Worm (Caenorhabditis elegans) whole organism, L3 larva: ENCODE results near the gene txt-8.

ENCODE experiments used
- ama-1 ChIP-seq: fragments of 150-350 bp; optimal IDR thresholded peaks from 2 replicates; lab custom pipeline; 2018
- ceh-82 ChIP-seq: fragments of 150-350 bp; optimal IDR thresholded peaks from 2 replicates; lab custom pipeline; 2014; ENCODE audit warnings: missing biosample characterization, missing genetic modification characterization
- egl-5 ChIP-seq: fragments of 150-350 bp; optimal IDR thresholded peaks from 2 replicates; lab custom pipeline; 2017; ENCODE audit warnings: missing biosample characterization, missing genetic modification reagents, missing genetic modification characterization, inconsistent platforms
- hmg-11 ChIP-seq: sonication (generic microtip); optimal IDR thresholded peaks from 2 replicates; lab custom pipeline; 2016; ENCODE audit warnings: missing genetic modification characterization, missing compliant biosample characterization
- jun-1 ChIP-seq: fragments of 150-350 bp; optimal IDR thresholded peaks from 2 replicates; lab custom pipeline; 2014; ENCODE audit warnings: missing biosample characterization, missing genetic modification reagents, missing genetic modification characterization
- nhr-11 ChIP-seq: fragments of 150-350 bp; optimal IDR thresholded peaks from 2 replicates; lab custom pipeline; 2014; ENCODE audit warnings: missing biosample characterization, missing genetic modification characterization
- nhr-67 ChIP-seq: fragments of 150-350 bp; optimal IDR thresholded peaks from 2 replicates; lab custom pipeline; 2014; ENCODE audit warnings: missing biosample characterization, missing genetic modification characterization
- pha-4 ChIP-seq: fragments of 150-350 bp; optimal IDR thresholded peaks from 2 replicates; lab custom pipeline; 2014; ENCODE audit warnings: missing biosample characterization, missing genetic modification reagents, missing genetic modification characterization
- sea-2 ChIP-seq: fragments of 150-350 bp; sonication (generic microtip); optimal IDR thresholded peaks from 4 replicates; lab custom pipeline; 2014; ENCODE audit warnings: missing biosample characterization, missing genetic modification reagents, missing genetic modification characterization
- zag-1 ChIP-seq: fragments of 150-350 bp; optimal IDR thresholded peaks from 2 replicates; lab custom pipeline; 2014; ENCODE audit warnings: missing biosample characterization, missing genetic modification characterization

DNA sequence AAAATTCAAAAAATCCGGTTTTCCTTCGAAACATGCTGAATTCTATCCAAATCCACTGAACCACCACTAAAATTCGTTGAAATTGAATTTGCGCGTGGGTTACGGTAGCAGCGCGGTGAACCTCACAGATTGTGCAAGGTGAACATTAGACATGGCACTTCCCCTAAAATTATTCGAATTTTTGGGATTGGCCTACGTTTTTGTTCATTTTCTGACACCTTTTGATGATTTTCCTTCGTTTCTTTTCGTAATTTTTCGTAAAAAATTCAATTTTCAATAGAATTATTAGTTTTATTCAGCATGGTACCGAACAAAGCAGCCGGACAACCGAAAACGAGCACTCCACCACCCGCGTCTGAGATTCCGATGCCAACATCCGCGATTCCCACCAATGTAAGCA lies 23.9 kb downstream of the txt-8 start, which contains the start of gene ZK262.8:
- TF ChIP-seq pha-4 (tag; lab: Kevin White, UChicago) = no peak
- TF ChIP-seq jun-1 (tag; lab: Kevin White, UChicago) = no peak
- no peak for TF ChIP-seq zag-1
- TF ChIP-seq ceh-82 (tag; lab: Kevin White, UChicago) = no peak
- TF ChIP-seq ama-1 (lab: Kevin White, UChicago) = no peak
- TF ChIP-seq sea-2 (GFP tag; lab: Kevin White, UChicago) = no peak
- no peak for TF ChIP-seq nhr-11
- no peak for TF ChIP-seq egl-5
- TF ChIP-seq nhr-67 (tag; lab: Kevin White, UChicago) = no peak
- TF ChIP-seq hmg-11 (tag; lab: Kevin White, UChicago) = no peak
